Fruit fly (Drosophila melanogaster): Measurements from ENCODE around the gene Herp.

Herp gene

dm6 chr2L:7828231-7828630, 28.4 kb upstream of the Herp start (continued):
- no peak for TF ChIP-seq CG4730 (GFP tag; IDR thresholded peaks at IDR 0.05)
- no peak for TF ChIP-seq CG11504 (tag; optimal IDR thresholded peaks at IDR 0.05)
- no peak for TF ChIP-seq shn (GFP tag; optimal IDR thresholded peaks at IDR 0.05)
- TF ChIP-seq CG4820 (GFP tag; optimal IDR thresholded peaks at IDR 0.05) = no peak
- no peak for TF ChIP-seq org-1 (GFP tag; optimal IDR thresholded peaks at IDR 0.05)
- no peak for TF ChIP-seq slp2 (GFP tag; optimal IDR thresholded peaks at IDR 0.05)
- no peak for TF ChIP-seq lbe (GFP tag; optimal IDR thresholded peaks at IDR 0.05)
- TF ChIP-seq CG7372 (GFP tag; IDR thresholded peaks at IDR 0.05) = peak; percentile 19; the same call in 1 of the 2 replicates
- TF ChIP-seq sim (GFP tag; IDR thresholded peaks at IDR 0.05) = no peak
- peak; percentile 89 for TF ChIP-seq CG32767 (GFP tag; IDR thresholded peaks at IDR 0.05)
- TF ChIP-seq twi (tag; optimal IDR thresholded peaks at IDR 0.05) = peak; percentile 53
- TF ChIP-seq Sry-δ (GFP tag; optimal IDR thresholded peaks at IDR 0.05) = no peak
- TF ChIP-seq zen (tag; optimal IDR thresholded peaks at IDR 0.05) = peak; percentile 56
- TF ChIP-seq CG13894 (tag; optimal IDR thresholded peaks at IDR 0.05) = peak; percentile 28
- TF ChIP-seq Xrp1 (GFP tag; IDR thresholded peaks at IDR 0.05) = 0 out of 2 replicates have a peak, but pooled peaks have one; percentile 15
- TF ChIP-seq ewg (GFP tag; optimal IDR thresholded peaks at IDR 0.05) = peak; percentile 73
- peak; percentile 74; the same call in 2 of the 3 replicates for TF ChIP-seq mld (GFP tag; IDR thresholded peaks at IDR 0.05; ENCODE audit: partially characterized antibody)
- no peak for TF ChIP-seq lmd (GFP tag; IDR thresholded peaks at IDR 0.05)
- no peak for TF ChIP-seq CG4424 (GFP tag; optimal IDR thresholded peaks at IDR 0.05)
- TF ChIP-seq jigr1 (GFP tag; IDR thresholded peaks at IDR 0.05) = no peak
- no peak for TF ChIP-seq CG11085 (GFP tag; IDR thresholded peaks at IDR 0.05)
- peak; percentile 98 for TF ChIP-seq Elba2 (GFP tag; optimal IDR thresholded peaks at IDR 0.05)
- TF ChIP-seq CG1233 (GFP tag; optimal IDR thresholded peaks at IDR 0.05) = no peak
- 0 out of 2 replicates have a peak, but pooled peaks have one; percentile 43 for TF ChIP-seq ato (GFP tag; IDR thresholded peaks at IDR 0.05; ENCODE audit: partially characterized antibody)
- no peak for TF ChIP-seq CG43689 (GFP tag; IDR thresholded peaks at IDR 0.05)
- no peak for TF ChIP-seq ham (GFP tag; IDR thresholded peaks at IDR 0.05)
- TF ChIP-seq CG3407 (GFP tag; optimal IDR thresholded peaks at IDR 0.05) = no peak
- TF ChIP-seq Tbp (GFP tag; optimal IDR thresholded peaks at IDR 0.05) = no peak
- TF ChIP-seq bbx (GFP tag; IDR thresholded peaks at IDR 0.05; ENCODE audit: partially characterized antibody) = peak; percentile 69
- TF ChIP-seq CG4854 (GFP tag; optimal IDR thresholded peaks at IDR 0.05) = no peak
- TF ChIP-seq CG9609 (GFP tag; optimal IDR thresholded peaks at IDR 0.05) = no peak
- TF ChIP-seq fd96Cb (tag; optimal IDR thresholded peaks at IDR 0.05) = no peak
- no peak for TF ChIP-seq row (GFP tag; IDR thresholded peaks at IDR 0.05)
- TF ChIP-seq luna (GFP tag; optimal IDR thresholded peaks at IDR 0.05) = no peak
- TF ChIP-seq CG11398 (GFP tag; optimal IDR thresholded peaks at IDR 0.05) = no peak
- TF ChIP-seq CG13287 (GFP tag; IDR thresholded peaks at IDR 0.05; ENCODE audit: partially characterized antibody) = peak; percentile 16; the same call in 1 of the 2 replicates
- no peak for TF ChIP-seq CG6254 (GFP tag; optimal IDR thresholded peaks at IDR 0.05)
- no peak for TF ChIP-seq corto (GFP tag; optimal IDR thresholded peaks at IDR 0.05)
- TF ChIP-seq Lim3 (GFP tag; IDR thresholded peaks at IDR 0.05) = no peak
- TF ChIP-seq gsb (GFP tag; IDR thresholded peaks at IDR 0.05) = no peak
- TF ChIP-seq Asciz (GFP tag; optimal IDR thresholded peaks at IDR 0.05) = no peak
- TF ChIP-seq bab2 (GFP tag; optimal IDR thresholded peaks at IDR 0.05) = no peak
- peak; percentile 6 for TF ChIP-seq grau (tag; optimal IDR thresholded peaks at IDR 0.05)
- no peak for TF ChIP-seq hkb (optimal IDR thresholded peaks at IDR 0.05)
- TF ChIP-seq hkb (GFP tag; IDR thresholded peaks at IDR 0.05) = no peak
- no peak for TF ChIP-seq CG10431 (GFP tag; optimal IDR thresholded peaks at IDR 0.05)
- TF ChIP-seq Hr3 (GFP tag; optimal IDR thresholded peaks at IDR 0.05) = no peak
- peak; percentile 25 for TF ChIP-seq chn (GFP tag; optimal IDR thresholded peaks at IDR 0.05)
- no peak for TF ChIP-seq pnt (GFP tag; optimal IDR thresholded peaks at IDR 0.05)
- peak; percentile 7; the same call in 1 of the 3 replicates for TF ChIP-seq vnd (GFP tag; IDR thresholded peaks at IDR 0.05; ENCODE audit: partially characterized antibody)
- peak; percentile 93 for TF ChIP-seq kay (GFP tag; optimal IDR thresholded peaks at IDR 0.05)
- no peak for TF ChIP-seq caup (GFP tag; optimal IDR thresholded peaks at IDR 0.05; ENCODE audit: severe bottlenecking)
